Fruit fly (Drosophila melanogaster): ENCODE results near the gene Pcyt2.

DNA sequence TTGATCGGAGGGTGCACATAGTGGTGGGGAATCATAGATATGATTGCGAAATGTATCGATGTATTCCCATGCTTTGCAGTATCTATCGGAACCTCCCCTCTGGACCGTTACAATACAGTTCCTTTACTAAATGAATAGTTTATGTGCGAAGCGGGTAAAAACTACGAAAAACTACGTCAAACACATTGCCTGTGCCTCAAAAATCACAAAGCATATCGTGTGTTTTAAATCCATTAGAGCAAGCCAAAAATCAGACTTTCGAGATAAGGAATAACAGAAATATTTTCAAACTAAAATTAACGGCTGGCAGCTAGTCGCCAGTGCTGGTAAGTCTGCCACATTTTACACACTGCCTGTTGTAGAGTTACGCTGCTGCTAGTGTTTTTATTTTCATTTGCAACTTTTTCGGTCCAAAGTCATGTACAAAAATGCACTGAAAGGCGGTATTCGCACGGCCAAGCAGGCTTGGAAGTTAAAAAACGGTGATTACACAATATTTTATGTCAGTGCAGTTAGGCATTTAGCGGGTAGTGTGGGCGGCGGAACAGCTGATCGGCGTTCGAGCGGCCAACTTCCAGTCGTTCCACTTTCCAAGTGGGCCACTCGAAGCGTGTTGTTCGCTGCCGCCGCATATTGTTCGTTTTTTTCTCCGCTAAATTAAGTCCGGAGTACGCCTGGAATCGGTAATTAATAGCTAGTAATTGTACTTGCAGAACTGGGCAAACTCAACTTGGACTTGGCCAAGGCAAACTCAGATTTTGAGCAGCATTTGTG is 35.8 kb upstream of the Pcyt2 start:
- TF ChIP-seq CG8478 (optimal IDR thresholded peaks at IDR 0.05), result no peak
- no peak for TF ChIP-seq psq (optimal IDR thresholded peaks at IDR 0.05)
- no peak for TF ChIP-seq usp (GFP tag; optimal IDR thresholded peaks at IDR 0.05)

Data from whole organism.